Fruit fly (Drosophila melanogaster) whole organism, embryonic: ENCODE results near the gene Cep97.

Experiments used
- CG11085 ChIP-seq: fragments of 200-800 bp; sonication (Bioruptor generic); IDR thresholded peaks from 2 replicates; pipeline ENCODE4 v1.3.6; 2022; ENCODE audit warnings: missing biosample characterization, missing genetic modification characterization
- CG11247 ChIP-seq: fragments of 200-800 bp; sonication (Bioruptor generic); IDR thresholded peaks from 2 replicates; pipeline ENCODE4 v1.3.6; 2022; ENCODE audit warnings: missing biosample characterization, missing genetic modification characterization
- CG15011 ChIP-seq: fragments of 200-800 bp; sonication (Bioruptor generic); optimal IDR thresholded peaks from 3 replicates; lab custom pipeline; 2018; ENCODE audit warnings: missing biosample characterization, mild to moderate bottlenecking, missing genetic modification characterization
- CG15269 ChIP-seq: fragments of 200-800 bp; sonication (Bioruptor generic); optimal IDR thresholded peaks from 2 replicates; lab custom pipeline; 2018; ENCODE audit warnings: missing biosample characterization, mild to moderate bottlenecking, missing genetic modification characterization, moderate library complexity
- CG15479 ChIP-seq: fragments of 200-800 bp; sonication (Bioruptor generic); optimal IDR thresholded peaks from 3 replicates; lab custom pipeline; 2019; ENCODE audit warnings: missing biosample characterization, mild to moderate bottlenecking, missing genetic modification characterization, moderate library complexity
- CG15696 ChIP-seq: fragments of 200-800 bp; sonication (Bioruptor generic); optimal IDR thresholded peaks from 2 replicates; lab custom pipeline; 2019; ENCODE audit warnings: missing biosample characterization, mild to moderate bottlenecking, missing genetic modification characterization, moderate library complexity
- CG17829 ChIP-seq: fragments of 200-800 bp; optimal IDR thresholded peaks from 2 replicates; lab custom pipeline; 2019; ENCODE audit warnings: missing biosample characterization, mild to moderate bottlenecking, missing genetic modification characterization, moderate library complexity
- CG32767 ChIP-seq: fragments of 200-800 bp; sonication (Bioruptor generic); IDR thresholded peaks from 2 replicates; pipeline ENCODE4 v1.3.6; 2022; ENCODE audit warnings: missing biosample characterization, missing genetic modification characterization
- CG34422 ChIP-seq: fragments of 200-800 bp; sonication (Bioruptor generic); IDR thresholded peaks from 3 replicates; pipeline ENCODE4 v1.3.6; 2022; ENCODE audit warnings: missing biosample characterization, missing genetic modification characterization
- CG4404 ChIP-seq: fragments of 200-800 bp; sonication (Bioruptor generic); IDR thresholded peaks from 2 replicates; pipeline ENCODE4 v1.3.6; 2022; ENCODE audit warnings: missing biosample characterization, missing genetic modification characterization
- CG4820 ChIP-seq: fragments of 200-800 bp; sonication (Bioruptor generic); optimal IDR thresholded peaks from 3 replicates; lab custom pipeline; 2016; ENCODE audit warnings: missing biosample characterization, missing genetic modification characterization
- CG7357 ChIP-seq: fragments of 200-800 bp; sonication (Bioruptor generic); IDR thresholded peaks from 3 replicates; pipeline ENCODE4 v1.3.6; 2022; ENCODE audit warnings: missing biosample characterization, missing genetic modification characterization
- CG9727 ChIP-seq: fragments of 200-800 bp; sonication (Bioruptor generic); optimal IDR thresholded peaks from 3 replicates; lab custom pipeline; 2017; ENCODE audit warnings: missing biosample characterization, mild to moderate bottlenecking, missing genetic modification characterization
- CoRest ChIP-seq: fragments of 200-800 bp; sonication (Bioruptor generic); optimal IDR thresholded peaks from 3 replicates; lab custom pipeline; 2018; ENCODE audit warnings: missing biosample characterization, mild to moderate bottlenecking, missing genetic modification characterization, moderate library complexity
- Ets65A ChIP-seq: fragments of 200-800 bp; sonication (Bioruptor generic); peaks from one replicate; lab custom pipeline; 2016; ENCODE audit warnings: missing biosample characterization, missing genetic modification characterization
- HLH54F ChIP-seq: fragments of 200-800 bp; sonication (Bioruptor generic); optimal IDR thresholded peaks from 3 replicates; lab custom pipeline; 2016; ENCODE audit warnings: missing biosample characterization, missing genetic modification characterization
- Jarid2 ChIP-seq: fragments of 200-800 bp; sonication (Bioruptor generic); optimal IDR thresholded peaks from 3 replicates; lab custom pipeline; 2017; ENCODE audit warnings: mild to moderate bottlenecking, missing biosample characterization, missing genetic modification reagents, missing genetic modification characterization
- Kr ChIP-seq: fragments of 200-800 bp; sonication (Bioruptor generic); optimal IDR thresholded peaks from 2 replicates; lab custom pipeline; 2017; ENCODE audit warnings: missing biosample characterization, mild to moderate bottlenecking, missing genetic modification characterization
- Mrtf ChIP-seq: fragments of 200-800 bp; sonication (Bioruptor generic); IDR thresholded peaks from 3 replicates; pipeline ENCODE4 v1.3.6; 2022; ENCODE audit warnings: missing biosample characterization, missing genetic modification characterization
- NK7.1 ChIP-seq: fragments of 200-800 bp; sonication (Bioruptor generic); optimal IDR thresholded peaks from 3 replicates; lab custom pipeline; 2016; ENCODE audit warnings: missing biosample characterization, missing genetic modification characterization
- Nf-YA ChIP-seq: fragments of 200-800 bp; sonication (Bioruptor generic); IDR thresholded peaks from 2 replicates; pipeline ENCODE4 v1.3.6; 2022; ENCODE audit warnings: missing biosample characterization, missing genetic modification characterization
- Nf-YB ChIP-seq: fragments of 200-800 bp; sonication (Bioruptor generic); optimal IDR thresholded peaks from 3 replicates; lab custom pipeline; 2019; ENCODE audit warnings: missing biosample characterization, mild to moderate bottlenecking, missing genetic modification characterization, moderate library complexity
- Nf-YC ChIP-seq: fragments of 200-800 bp; optimal IDR thresholded peaks from 3 replicates; lab custom pipeline; 2019; ENCODE audit warnings: missing biosample characterization, mild to moderate bottlenecking, missing genetic modification characterization, moderate library complexity
- Poxn ChIP-seq: fragments of 200-800 bp; sonication (Bioruptor generic); IDR thresholded peaks from 2 replicates; pipeline ENCODE4 v1.3.6; 2022; ENCODE audit warnings: missing biosample characterization, missing genetic modification characterization
- Trl ChIP-seq, 3 experiments: fragments of >200 bp in 2 of 3; fragments of 200-800 bp in 1 of 3; sonication (Bioruptor generic) in 1 of 3; optimal IDR thresholded peaks; 2 replicates in 1 of 3; 3 replicates in 2 of 3; lab custom pipeline; 2016 to 2017; ENCODE audit warnings: missing biosample characterization in 1 of 3, missing genetic modification characterization in 1 of 3
- Xrp1 ChIP-seq: fragments of 200-800 bp; sonication (Bioruptor generic); IDR thresholded peaks from 2 replicates; pipeline ENCODE4 v1.3.6; 2022; ENCODE audit warnings: missing biosample characterization, missing genetic modification characterization
- abd-A ChIP-seq: fragments of 200-800 bp; sonication (Bioruptor generic); optimal IDR thresholded peaks from 3 replicates; lab custom pipeline; 2019; ENCODE audit warnings: missing biosample characterization, mild to moderate bottlenecking, missing genetic modification characterization, moderate library complexity
- bbx ChIP-seq: fragments of 200-800 bp; sonication (Bioruptor generic); IDR thresholded peaks from 2 replicates; pipeline ENCODE4 v1.3.6; 2022; ENCODE audit warnings: missing biosample characterization, missing genetic modification characterization; ENCODE audit not compliant: partially characterized antibody
- cad ChIP-seq: fragments of >200 bp; optimal IDR thresholded peaks from 2 replicates; lab custom pipeline; 2017; ENCODE audit warnings: missing biosample characterization, missing genetic modification characterization
- cas ChIP-seq: fragments of 200-800 bp; sonication (Bioruptor generic); IDR thresholded peaks from 2 replicates; pipeline ENCODE4 v1.3.6; 2022; ENCODE audit warnings: missing biosample characterization, missing genetic modification characterization
- ci ChIP-seq: fragments of 200-800 bp; sonication (Bioruptor generic); IDR thresholded peaks from 3 replicates; pipeline ENCODE4 v1.3.6; 2022; ENCODE audit warnings: missing biosample characterization, missing genetic modification characterization
- crol ChIP-seq: fragments of 200-800 bp; sonication (Bioruptor generic); IDR thresholded peaks from 2 replicates; pipeline ENCODE4 v1.3.6; 2022; ENCODE audit warnings: missing biosample characterization, missing genetic modification characterization
- da ChIP-seq: fragments of 200-800 bp; sonication (Bioruptor generic); optimal IDR thresholded peaks from 2 replicates; lab custom pipeline; 2016; ENCODE audit warnings: missing biosample characterization, missing genetic modification characterization
- ewg ChIP-seq: fragments of 200-800 bp; sonication (Bioruptor generic); optimal IDR thresholded peaks from 3 replicates; lab custom pipeline; 2017; ENCODE audit warnings: mild to moderate bottlenecking, missing biosample characterization, missing genetic modification reagents, missing genetic modification characterization
- fd102C ChIP-seq: fragments of 200-800 bp; sonication (Bioruptor generic); optimal IDR thresholded peaks from 2 replicates; lab custom pipeline; 2018; ENCODE audit warnings: missing biosample characterization, mild to moderate bottlenecking, missing genetic modification characterization, moderate library complexity
- mirr ChIP-seq: fragments of 200-800 bp; sonication (Bioruptor generic); optimal IDR thresholded peaks from 3 replicates; lab custom pipeline; 2018; ENCODE audit warnings: missing biosample characterization, mild to moderate bottlenecking, missing genetic modification characterization
- oc ChIP-seq: fragments of 200-800 bp; sonication (Bioruptor generic); optimal IDR thresholded peaks from 2 replicates; lab custom pipeline; 2018; ENCODE audit warnings: missing biosample characterization, mild to moderate bottlenecking, missing genetic modification characterization, moderate library complexity
- onecut ChIP-seq: fragments of 200-800 bp; sonication (Bioruptor generic); IDR thresholded peaks from 2 replicates; pipeline ENCODE4 v1.3.6; 2022; ENCODE audit warnings: missing biosample characterization, missing genetic modification characterization
- phol ChIP-seq: fragments of 200-800 bp; sonication (Bioruptor generic); optimal IDR thresholded peaks from 3 replicates; lab custom pipeline; 2018; ENCODE audit warnings: missing biosample characterization, mild to moderate bottlenecking, missing genetic modification characterization, moderate library complexity
- pita ChIP-seq: fragments of 200-800 bp; sonication (Bioruptor generic); optimal IDR thresholded peaks from 2 replicates; lab custom pipeline; 2017; ENCODE audit warnings: missing biosample characterization, mild to moderate bottlenecking, missing genetic modification characterization
- prd ChIP-seq, 3 experiments: fragments of >200 bp in 2 of 3; fragments of 200-800 bp in 1 of 3; sonication (Bioruptor generic) in 1 of 3; optimal IDR thresholded peaks in 2 of 3; IDR thresholded peaks in 1 of 3; 2 replicates in 2 of 3; 3 replicates in 1 of 3; pipeline versions ENCODE4 v1.3.6 to Lab custom; 2017 to 2022; ENCODE audit warnings: missing biosample characterization in 1 of 3, missing genetic modification characterization in 1 of 3
- pros ChIP-seq: fragments of 200-800 bp; sonication (Bioruptor generic); optimal IDR thresholded peaks from 3 replicates; lab custom pipeline; 2019; ENCODE audit warnings: missing biosample characterization, mild to moderate bottlenecking, missing genetic modification characterization, moderate library complexity
- sd ChIP-seq: fragments of 200-800 bp; sonication (Bioruptor generic); optimal IDR thresholded peaks from 3 replicates; lab custom pipeline; 2018; ENCODE audit warnings: missing biosample characterization, mild to moderate bottlenecking, missing genetic modification characterization, moderate library complexity
- slp2 ChIP-seq: fragments of 200-800 bp; sonication (Bioruptor generic); optimal IDR thresholded peaks from 2 replicates; lab custom pipeline; 2016; ENCODE audit warnings: missing biosample characterization, missing genetic modification characterization
- sqz ChIP-seq: fragments of 200-800 bp; sonication (Bioruptor generic); optimal IDR thresholded peaks from 3 replicates; lab custom pipeline; 2018; ENCODE audit warnings: missing biosample characterization, mild to moderate bottlenecking, missing genetic modification characterization
- tio ChIP-seq: fragments of 200-800 bp; sonication (Bioruptor generic); optimal IDR thresholded peaks from 2 replicates; lab custom pipeline; 2017; ENCODE audit warnings: missing biosample characterization, missing genetic modification characterization, inconsistent platforms
- tll ChIP-seq, 2 experiments: fragments of 200-800 bp in 1 of 2; fragments of >200 bp in 1 of 2; sonication (Bioruptor generic) in 1 of 2; optimal IDR thresholded peaks; 2 replicates each; lab custom pipeline; 2017 to 2019; ENCODE audit warnings: missing biosample characterization in 2 of 2, missing genetic modification characterization in 2 of 2, mild to moderate bottlenecking in 1 of 2, moderate library complexity in 1 of 2
- zen ChIP-seq: fragments of 200-800 bp; sonication (Bioruptor generic); optimal IDR thresholded peaks from 3 replicates; lab custom pipeline; 2018; ENCODE audit warnings: missing biosample characterization, mild to moderate bottlenecking, missing genetic modification characterization, moderate library complexity
- zen2 ChIP-seq: fragments of 200-800 bp; sonication (Bioruptor generic); IDR thresholded peaks from 3 replicates; pipeline ENCODE4 v1.3.6; 2022; ENCODE audit warnings: missing biosample characterization, missing genetic modification characterization; ENCODE audit not compliant: partially characterized antibody

Cep97 gene

DNA sequence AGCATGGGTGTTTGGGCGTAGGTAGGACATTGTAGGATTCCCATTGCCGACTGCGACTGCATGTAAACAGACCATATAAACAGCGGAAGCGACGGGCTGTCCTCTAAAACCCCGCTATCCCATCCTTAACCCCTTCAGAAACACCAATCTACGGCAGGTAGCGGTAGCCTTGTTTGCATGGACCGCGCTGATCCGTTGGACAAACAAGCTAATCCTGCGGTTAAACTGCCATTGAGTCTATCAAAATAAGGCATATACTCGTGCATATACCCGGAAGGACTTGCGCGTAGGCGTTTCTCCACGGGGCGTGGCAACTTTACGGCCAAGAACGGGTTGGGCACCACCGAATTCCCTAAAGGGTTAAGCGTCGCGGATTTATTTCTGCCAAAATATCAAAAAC lies 33.6 kb upstream of the Cep97 start:
- TF ChIP-seq zen (tag; lab: Kevin White, UChicago) (peak; percentile 64), mirr (GFP tag; lab: Kevin White, UChicago) (no peak), tll (GFP tag; optimal IDR thresholded peaks at IDR 0.05; lab: Kevin White, UChicago) (peak in 1 of 2 experiments; percentile 95), CG15479 (GFP tag; lab: Kevin White, UChicago) (peak; percentile 54), CG7357 (GFP tag; lab: Robert Waterston, UW) (0 out of 3 replicates have a peak, but pooled peaks have one; percentile 17), CG4404 (no peak), CG9727 (GFP tag; lab: Kevin White, UChicago) (no peak), Ets65A (peak; percentile 8), prd (optimal IDR thresholded peaks at IDR 0.05; lab: Kevin White, UChicago) (no peak), prd (GFP tag; IDR thresholded peaks at IDR 0.05; lab: Robert Waterston, UW) (peak; percentile 20; the same call in 1 of the 3 replicates), CG15696 (tag; lab: Kevin White, UChicago) (peak; percentile 11), fd102C (GFP tag; lab: Kevin White, UChicago) (peak; percentile 82), Kr (peak; percentile 96), cad (GFP tag; lab: Kevin White, UChicago) (peak; percentile 52), CG11085 (GFP tag; lab: Robert Waterston, UW) (0 out of 2 replicates have a peak, but pooled peaks have one; percentile 20)

DNA sequence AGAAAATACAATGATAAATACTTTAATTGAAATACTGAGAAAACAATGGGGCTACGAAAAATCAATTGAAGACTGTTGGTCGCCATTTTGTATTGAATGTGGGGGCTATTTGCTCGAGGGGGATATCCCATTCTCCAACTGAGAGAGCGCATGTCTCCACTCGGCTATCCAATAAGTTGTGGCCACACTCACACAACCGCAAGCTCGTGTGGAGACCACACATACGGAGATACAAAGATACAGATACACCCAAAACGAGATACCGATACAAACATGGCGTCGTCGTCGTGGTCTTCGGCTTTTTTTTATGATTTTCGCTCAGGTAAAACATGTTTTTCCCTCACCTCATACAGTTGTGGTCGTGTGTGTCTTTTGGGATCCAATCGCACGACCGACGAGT lies 32.3 kb upstream of the Cep97 start:
- TF ChIP-seq ewg (GFP tag; lab: Kevin White, UChicago) (no peak), CG11247 (no peak), CG17829 (tag; lab: Kevin White, UChicago) (no peak), Poxn (no peak), Xrp1 (GFP tag; lab: Robert Waterston, UW) (no peak), pros (GFP tag; lab: Kevin White, UChicago) (no peak), ci (no peak), slp2 (GFP tag; lab: Kevin White, UChicago) (no peak), cas (GFP tag; lab: Robert Waterston, UW) (no peak), sqz (GFP tag; lab: Kevin White, UChicago) (peak; percentile 88), CG34422 (GFP tag; lab: Robert Waterston, UW) (no peak), HLH54F (GFP tag; lab: Kevin White, UChicago) (no peak), CG15269 (tag; lab: Kevin White, UChicago) (no peak), oc (tag; lab: Kevin White, UChicago) (peak; percentile 17), onecut (GFP tag; lab: Robert Waterston, UW) (peak; percentile 62), CG15011 (GFP tag; lab: Kevin White, UChicago) (no peak), CoRest (tag; lab: Kevin White, UChicago) (peak; percentile 22), bbx (no peak), pita (GFP tag; lab: Kevin White, UChicago) (no peak), Mrtf (no peak), NK7.1 (no peak), phol (tag; lab: Kevin White, UChicago) (peak; percentile 67), crol (GFP tag; lab: Robert Waterston, UW) (peak; percentile 74), Trl (optimal IDR thresholded peaks at IDR 0.05; lab: Kevin White, UChicago) (peak; percentile 30 to 33), Trl (GFP tag; optimal IDR thresholded peaks at IDR 0.05; lab: Kevin White, UChicago) (no peak), zen2 (GFP tag; lab: Robert Waterston, UW) (peak; percentile 53; the same call in 1 of the 3 replicates), sd (tag; lab: Kevin White, UChicago) (peak; percentile 15), abd-A (tag; lab: Kevin White, UChicago) (peak; percentile 65), Nf-YA (GFP tag; lab: Robert Waterston, UW) (peak; percentile 75), Nf-YB (GFP tag; lab: Kevin White, UChicago) (peak; percentile 98), Nf-YC (tag; lab: Kevin White, UChicago) (peak; percentile 98), CG32767 (peak; percentile 39; the same call in 1 of the 2 replicates), CG4820 (GFP tag; lab: Kevin White, UChicago) (no peak), Jarid2 (GFP tag; lab: Kevin White, UChicago) (peak; percentile 37), tio (no peak), da (GFP tag; lab: Kevin White, UChicago) (no peak)
